Fruit fly (Drosophila melanogaster) whole organism, wandering third instar larva: ENCODE measurements around the gene CG4960.

Experiments
- Abd-B ChIP-seq: fragments of >200 bp; optimal IDR thresholded peaks from 2 replicates; lab custom pipeline; 2017; ENCODE audit warnings: missing biosample characterization, missing genetic modification characterization
- CG32264 ChIP-seq: fragments of 200-800 bp; sonication (Bioruptor generic); optimal IDR thresholded peaks from 2 replicates; lab custom pipeline; 2016; ENCODE audit warnings: missing biosample characterization, missing genetic modification characterization
- CG9705 ChIP-seq: fragments of 200-800 bp; sonication (Bioruptor generic); optimal IDR thresholded peaks from 2 replicates; lab custom pipeline; 2018; ENCODE audit warnings: missing biosample characterization, mild to moderate bottlenecking, missing genetic modification characterization
- CrebA ChIP-seq: fragments of 200-800 bp; sonication (Bioruptor generic); optimal IDR thresholded peaks from 2 replicates; lab custom pipeline; 2016; ENCODE audit warnings: missing biosample characterization, mild to moderate bottlenecking, missing genetic modification characterization, borderline replicate concordance
- Dif ChIP-seq: fragments of 200-275, 200-300 bp; sonication (Bioruptor generic); optimal IDR thresholded peaks from 2 replicates; lab custom pipeline; 2018; ENCODE audit warnings: missing biosample characterization, missing genetic modification characterization; ENCODE audit not compliant: partially characterized antibody
- HLH106 ChIP-seq: fragments of 200-800 bp; optimal IDR thresholded peaks from 3 replicates; lab custom pipeline; 2019; ENCODE audit warnings: missing biosample characterization, mild to moderate bottlenecking, missing genetic modification characterization, moderate library complexity
- Hnf4 ChIP-seq: fragments of 200-800 bp; sonication (Bioruptor generic); optimal IDR thresholded peaks from 2 replicates; lab custom pipeline; 2016; ENCODE audit warnings: missing biosample characterization, mild to moderate bottlenecking, missing genetic modification characterization
- Hr78 ChIP-seq: fragments of >200 bp; optimal IDR thresholded peaks from 2 replicates; lab custom pipeline; 2017; ENCODE audit warnings: missing biosample characterization, missing genetic modification characterization
- Hr83 ChIP-seq: fragments of 200-300 bp; sonication (Bioruptor generic); optimal IDR thresholded peaks from 2 replicates; lab custom pipeline; 2016; ENCODE audit warnings: missing biosample characterization, mild to moderate bottlenecking, missing genetic modification characterization, moderate library complexity; ENCODE audit not compliant: poor library complexity, severe bottlenecking
- Jra ChIP-seq: sonication (Bioruptor generic); optimal IDR thresholded peaks from 2 replicates; lab custom pipeline; 2016; ENCODE audit warnings: missing biosample characterization, missing genetic modification characterization
- Mio ChIP-seq: sonication (Bioruptor generic); optimal IDR thresholded peaks from 2 replicates; lab custom pipeline; 2016; ENCODE audit warnings: missing biosample characterization, missing genetic modification characterization
- Myc ChIP-seq: fragments of >200 bp; optimal IDR thresholded peaks from 2 replicates; lab custom pipeline; 2017
- N ChIP-seq: fragments of >200 bp; optimal IDR thresholded peaks from 2 replicates; lab custom pipeline; 2018; ENCODE audit warnings: missing biosample characterization, missing external identifiers, missing genetic modification characterization
- OdsH ChIP-seq: fragments of 200-800 bp; sonication (Bioruptor generic); optimal IDR thresholded peaks from 2 replicates; lab custom pipeline; 2016; ENCODE audit warnings: missing biosample characterization, mild to moderate bottlenecking, missing genetic modification characterization
- Rel ChIP-seq, 2 experiments: fragments of 200-800 bp; sonication (Bioruptor generic) in 1 of 2; optimal IDR thresholded peaks; 2 replicates in 1 of 2; 3 replicates in 1 of 2; lab custom pipeline; 2016 to 2019; ENCODE audit warnings: mild to moderate bottlenecking in 2 of 2, missing biosample characterization in 2 of 2, missing genetic modification characterization in 2 of 2, moderate library complexity in 1 of 2
- Sp1 ChIP-seq: fragments of 200-800 bp; sonication (Bioruptor generic); optimal IDR thresholded peaks from 3 replicates; lab custom pipeline; 2019; ENCODE audit warnings: missing biosample characterization, mild to moderate bottlenecking, missing genetic modification characterization, moderate library complexity
- br ChIP-seq: fragments of 200-800 bp; sonication (Bioruptor generic); optimal IDR thresholded peaks from 2 replicates; lab custom pipeline; 2016; ENCODE audit warnings: missing biosample characterization, missing genetic modification characterization
- brk ChIP-seq: fragments of 200-800 bp; sonication (Bioruptor generic); optimal IDR thresholded peaks from 2 replicates; lab custom pipeline; 2016; ENCODE audit warnings: missing biosample characterization, mild to moderate bottlenecking, missing genetic modification characterization
- dl ChIP-seq, 2 experiments: fragments of 175-275, 200-275 bp in 1 of 2; fragments of 200-275 bp in 1 of 2; sonication (Bioruptor generic); optimal IDR thresholded peaks; lab custom pipeline; 2018; ENCODE audit warnings: mild to moderate bottlenecking in 2 of 2, missing biosample characterization in 2 of 2, missing genetic modification characterization in 2 of 2, moderate library complexity in 2 of 2; ENCODE audit not compliant: partially characterized antibody in 2 of 2, insufficient read depth in 1 of 2
- ey ChIP-seq: fragments of 200-800 bp; sonication (Bioruptor generic); optimal IDR thresholded peaks from 2 replicates; lab custom pipeline; 2016; ENCODE audit warnings: missing biosample characterization, missing genetic modification characterization
- foxo ChIP-seq, 2 experiments: fragments of 200-800 bp; sonication (Bioruptor generic); optimal IDR thresholded peaks; 2 replicates in 1 of 2; 3 replicates in 1 of 2; lab custom pipeline; 2016 to 2017; ENCODE audit warnings: missing biosample characterization in 2 of 2, missing genetic modification characterization in 2 of 2
- h ChIP-seq: fragments of 200-800 bp; sonication (Bioruptor generic); optimal IDR thresholded peaks from 3 replicates; lab custom pipeline; 2016; ENCODE audit warnings: missing biosample characterization, mild to moderate bottlenecking, missing genetic modification characterization
- jim ChIP-seq: fragments of 175-275, 200-325 bp; sonication (Bioruptor generic); optimal IDR thresholded peaks from 2 replicates; lab custom pipeline; 2016; ENCODE audit warnings: missing biosample characterization, mild to moderate bottlenecking, missing genetic modification characterization
- lola ChIP-seq: fragments of >200 bp; optimal IDR thresholded peaks from 2 replicates; lab custom pipeline; 2017; ENCODE audit warnings: missing biosample characterization, missing genetic modification characterization
- pan ChIP-seq: fragments of >200 bp; optimal IDR thresholded peaks from 2 replicates; lab custom pipeline; 2017
- psq ChIP-seq: fragments of 200-800 bp; sonication (Bioruptor generic); optimal IDR thresholded peaks from 3 replicates; lab custom pipeline; 2017; ENCODE audit warnings: missing biosample characterization, mild to moderate bottlenecking, missing genetic modification characterization, moderate library complexity
- sage ChIP-seq: fragments of 200-800 bp; sonication (Bioruptor generic); optimal IDR thresholded peaks from 2 replicates; lab custom pipeline; 2016; ENCODE audit warnings: missing biosample characterization, mild to moderate bottlenecking, missing genetic modification characterization
- sv ChIP-seq: fragments of 200-800 bp; sonication (Bioruptor generic); optimal IDR thresholded peaks from 3 replicates; lab custom pipeline; 2016; ENCODE audit warnings: missing biosample characterization, missing genetic modification characterization
- tai ChIP-seq: sonication (Bioruptor generic); optimal IDR thresholded peaks from 2 replicates; lab custom pipeline; 2016; ENCODE audit warnings: missing biosample characterization, missing genetic modification characterization
- usp ChIP-seq: fragments of >200 bp; optimal IDR thresholded peaks from 2 replicates; lab custom pipeline; 2017; ENCODE audit warnings: missing biosample characterization, missing genetic modification characterization
- woc ChIP-seq: sonication (Bioruptor generic); optimal IDR thresholded peaks from 2 replicates; lab custom pipeline; 2016; ENCODE audit warnings: missing biosample characterization, mild to moderate bottlenecking, missing genetic modification characterization

CG4960 gene

DNA sequence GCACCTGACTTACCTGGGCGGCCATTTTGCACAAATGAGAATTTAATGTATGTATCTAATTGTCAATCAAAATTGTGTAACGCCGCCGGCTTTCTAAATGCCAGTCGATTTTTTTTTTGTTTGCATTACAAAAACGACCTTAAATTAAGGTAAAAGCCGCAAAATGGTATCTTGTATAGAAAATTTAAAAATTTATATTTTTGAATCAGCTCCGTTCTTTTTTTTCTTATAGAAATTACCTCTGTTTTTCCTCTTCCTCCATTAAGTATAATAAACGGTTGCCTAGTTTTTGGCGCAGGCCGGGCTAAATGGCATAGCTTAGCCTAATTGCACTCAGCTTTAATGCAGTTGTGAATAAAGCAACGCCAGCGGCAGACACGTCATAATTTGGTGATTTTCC, at the start of gene CG4960:
TSS of gene CG4960 (minus strand) at position 101 of the 400 bp plus-strand sequence.
- TF ChIP-seq Hr83 (no peak), Dif (GFP tag; lab: Kevin White, UChicago) (no peak), tai (GFP tag; lab: Kevin White, UChicago) (no peak), Hnf4 (GFP tag; lab: Kevin White, UChicago) (no peak), lola (no peak), CG9705 (GFP tag; lab: Kevin White, UChicago) (no peak), Myc (no peak)
- TF ChIP-seq, all 38 proteins: peak for 0

DNA sequence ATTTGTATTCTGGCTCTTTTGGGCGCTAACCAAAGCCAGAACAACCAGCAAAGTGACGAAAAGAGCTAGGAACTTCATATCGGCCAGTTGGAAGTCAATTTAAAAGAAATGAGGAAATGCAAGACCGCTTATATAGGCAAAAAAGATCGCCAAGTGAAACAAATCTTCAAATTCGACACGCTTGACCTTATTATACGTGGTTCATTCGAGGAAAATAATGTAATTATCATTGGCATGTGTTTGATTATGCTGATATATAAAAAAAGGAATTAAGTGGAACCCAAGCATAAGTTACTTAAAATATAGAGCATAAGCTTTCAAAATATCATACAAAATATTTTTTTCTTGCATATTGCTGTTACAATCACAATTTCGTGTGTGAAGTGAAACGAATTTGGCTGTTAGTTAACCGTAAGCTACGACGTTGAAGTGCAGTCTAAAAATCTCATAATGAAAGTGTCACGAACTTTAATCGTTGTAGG, 44.7 kb upstream of the CG4960 start, which contains the start of the genes Mst57Da and alpha4GT2:
TSS of gene Mst57Da (minus strand) at position 101 of the 482 bp plus-strand sequence.
TSS of gene alpha4GT2 (plus strand) at position 432 of the 482 bp plus-strand sequence.
- TF ChIP-seq pan (lab: Kevin White, UChicago), result no peak
- no peak for TF ChIP-seq OdsH (GFP tag; lab: Kevin White, UChicago)
- no peak for TF ChIP-seq sv (GFP tag; lab: Kevin White, UChicago)
- TF ChIP-seq lola, result no peak
- TF ChIP-seq sage (GFP tag; lab: Kevin White, UChicago), result no peak
- TF ChIP-seq woc (GFP tag; lab: Kevin White, UChicago), result no peak
- no peak for TF ChIP-seq Rel (GFP tag; optimal IDR thresholded peaks at IDR 0.05; lab: Kevin White, UChicago)
- TF ChIP-seq Rel (tag; optimal IDR thresholded peaks at IDR 0.05; lab: Kevin White, UChicago), result no peak
- no peak for TF ChIP-seq Myc
- no peak for TF ChIP-seq Hr83
- no peak for TF ChIP-seq Mio (GFP tag; lab: Kevin White, UChicago)
- TF ChIP-seq jim (GFP tag; lab: Kevin White, UChicago), result no peak
- TF ChIP-seq h (GFP tag; lab: Kevin White, UChicago), result no peak
- no peak for TF ChIP-seq psq (GFP tag; lab: Kevin White, UChicago)
- no peak for TF ChIP-seq CrebA (GFP tag; lab: Kevin White, UChicago)
- TF ChIP-seq Sp1 (GFP tag; lab: Kevin White, UChicago), result no peak
- no peak for TF ChIP-seq N (GFP tag; lab: Kevin White, UChicago)
- TF ChIP-seq brk (GFP tag; lab: Kevin White, UChicago), result no peak
- TF ChIP-seq ey (GFP tag; lab: Kevin White, UChicago), result no peak
- no peak for TF ChIP-seq Jra (GFP tag; lab: Kevin White, UChicago)
- TF ChIP-seq br (GFP tag; lab: Kevin White, UChicago), result no peak
- TF ChIP-seq, all 38 proteins: peak for 0

DNA sequence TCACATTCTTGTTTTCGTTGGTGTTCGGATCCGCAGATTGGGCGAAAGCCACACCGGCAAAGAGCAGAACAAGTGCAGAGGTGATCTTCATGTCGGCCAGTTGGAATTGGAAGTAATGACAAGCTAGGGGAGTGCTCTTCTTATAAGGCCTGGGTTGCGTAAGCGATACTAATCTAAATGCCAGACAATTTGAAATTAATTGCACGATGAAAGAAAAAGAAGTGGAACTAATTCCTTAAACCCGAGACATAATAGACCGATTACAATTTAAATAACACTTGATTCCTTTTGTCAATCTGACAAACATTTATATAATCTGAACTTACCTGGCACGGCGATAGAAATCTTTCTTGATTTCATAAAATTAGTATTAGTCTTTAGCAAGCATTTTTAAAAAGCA, 43.7 kb upstream of the CG4960 start, which contains the start of gene Mst57Db:
TSS of gene Mst57Db (minus strand) at position 101 of the 400 bp plus-strand sequence.
- TF ChIP-seq h (GFP tag; lab: Kevin White, UChicago) (no peak), CrebA (GFP tag; lab: Kevin White, UChicago) (no peak), CG32264 (GFP tag; lab: Kevin White, UChicago) (no peak), foxo (GFP tag; optimal IDR thresholded peaks at IDR 0.05; lab: Kevin White, UChicago) (no peak), br (GFP tag; lab: Kevin White, UChicago) (no peak)

DNA sequence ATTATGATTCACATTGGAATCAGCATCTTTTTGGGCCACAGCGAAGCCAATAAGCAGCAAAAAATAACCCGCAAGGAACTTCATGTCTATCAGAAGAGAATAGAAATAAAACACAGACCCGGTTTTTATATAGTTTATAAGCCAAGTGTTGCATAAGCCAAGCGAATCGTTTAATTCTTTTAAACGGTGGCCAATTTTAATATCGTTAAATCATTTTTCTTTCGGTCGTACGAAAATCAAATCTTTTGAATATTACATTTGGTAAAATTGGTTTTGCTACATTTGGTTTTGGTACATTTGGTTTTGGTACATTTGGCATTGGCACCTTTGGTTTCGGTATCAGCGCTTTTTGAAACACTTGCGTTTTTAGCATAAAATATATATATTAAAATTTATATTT, 43.0 kb upstream of the CG4960 start, which contains the start of gene Sfp96F:
TSS of gene Sfp96F (minus strand) at position 101 of the 400 bp plus-strand sequence.
- no peak for TF ChIP-seq Hnf4 (GFP tag; lab: Kevin White, UChicago)
- no peak for TF ChIP-seq ey (GFP tag; lab: Kevin White, UChicago)
- TF ChIP-seq sv (GFP tag; lab: Kevin White, UChicago), result no peak
- TF ChIP-seq HLH106 (tag; lab: Kevin White, UChicago), result no peak
- no peak for TF ChIP-seq usp (GFP tag; lab: Kevin White, UChicago)
- no peak for TF ChIP-seq Hr83

DNA sequence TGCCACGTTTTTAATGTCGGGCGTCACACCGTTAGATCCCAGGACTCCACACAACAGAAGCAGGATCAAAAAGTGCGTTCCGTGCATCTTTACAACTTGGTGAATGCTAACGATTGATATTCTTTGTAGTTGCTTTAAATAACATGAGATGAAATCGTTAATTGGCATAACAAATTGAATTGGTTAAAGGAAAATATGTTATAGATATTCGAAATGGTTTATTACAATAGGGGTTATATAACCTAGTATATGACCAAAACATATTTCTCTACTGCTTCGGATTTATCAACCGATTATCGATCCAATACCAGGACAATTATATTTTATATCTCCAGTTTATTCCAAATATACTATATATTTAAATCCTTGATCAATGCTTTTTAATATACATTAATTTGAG, 42.5 kb upstream of the CG4960 start, which contains the start of gene Mst57Dc:
TSS of gene Mst57Dc (minus strand) at position 101 of the 400 bp plus-strand sequence.
- TF ChIP-seq Abd-B (GFP tag; lab: Kevin White, UChicago) (no peak), Hr78 (GFP tag; lab: Kevin White, UChicago) (no peak), psq (GFP tag; lab: Kevin White, UChicago) (no peak), Myc (no peak), br (GFP tag; lab: Kevin White, UChicago) (no peak), dl (GFP tag; optimal IDR thresholded peaks at IDR 0.05; lab: Kevin White, UChicago; ENCODE audit: insufficient read depth in 1 of 2, partially characterized antibody in 2 of 2) (no peak), Sp1 (GFP tag; lab: Kevin White, UChicago) (no peak), Hnf4 (GFP tag; lab: Kevin White, UChicago) (no peak), ey (GFP tag; lab: Kevin White, UChicago) (no peak), Mio (GFP tag; lab: Kevin White, UChicago) (no peak)
